Fruit fly (Drosophila melanogaster) whole organism, embryonic: ENCODE results near the gene CG3337.
A peak's percentile ranks its signal among the peaks of the same experiment; 100 is the strongest.

Experiments
- CG10209 ChIP-seq: fragments of 200-800 bp; sonication (Bioruptor generic); optimal IDR thresholded peaks from 3 replicates; lab custom pipeline; 2017; ENCODE audit warnings: missing biosample characterization, mild to moderate bottlenecking, missing genetic modification characterization, missing genetic modification reagents
- CG11504 ChIP-seq: fragments of 200-800 bp; sonication (Bioruptor generic); optimal IDR thresholded peaks from 3 replicates; lab custom pipeline; 2019; ENCODE audit warnings: missing biosample characterization, mild to moderate bottlenecking, missing genetic modification characterization, moderate library complexity
- CG12769 ChIP-seq: fragments of 200-800 bp; sonication (Bioruptor generic); optimal IDR thresholded peaks from 2 replicates; lab custom pipeline; 2019; ENCODE audit warnings: missing biosample characterization, mild to moderate bottlenecking, missing genetic modification characterization, moderate library complexity
- CG14710 ChIP-seq: fragments of 200-800 bp; sonication (Bioruptor generic); optimal IDR thresholded peaks from 3 replicates; lab custom pipeline; 2019; ENCODE audit warnings: missing biosample characterization, mild to moderate bottlenecking, missing genetic modification characterization, moderate library complexity
- CG1832 ChIP-seq: fragments of 200-800 bp; sonication (Bioruptor generic); optimal IDR thresholded peaks from 2 replicates; lab custom pipeline; 2017; ENCODE audit warnings: missing biosample characterization, mild to moderate bottlenecking, missing genetic modification characterization, inconsistent platforms
- CG18599 ChIP-seq: fragments of 200-800 bp; sonication (Bioruptor generic); optimal IDR thresholded peaks from 3 replicates; lab custom pipeline; 2017; ENCODE audit warnings: missing biosample characterization, missing genetic modification characterization, mild to moderate bottlenecking, moderate library complexity, missing genetic modification reagents
- CG2120 ChIP-seq: fragments of 200-800 bp; sonication (Bioruptor generic); optimal IDR thresholded peaks from 3 replicates; lab custom pipeline; 2016; ENCODE audit warnings: missing biosample characterization, missing genetic modification characterization
- CG31365 ChIP-seq: fragments of 200-800 bp; sonication (Bioruptor generic); optimal IDR thresholded peaks from 2 replicates; lab custom pipeline; 2018; ENCODE audit warnings: missing biosample characterization, mild to moderate bottlenecking, missing genetic modification characterization
- CG32532 ChIP-seq: fragments of 200-800 bp; sonication (Bioruptor generic); IDR thresholded peaks from 2 replicates; pipeline ENCODE4 v1.3.6; 2022; ENCODE audit warnings: missing biosample characterization, missing genetic modification characterization
- CG3281 ChIP-seq: fragments of 200-800 bp; sonication (Bioruptor generic); optimal IDR thresholded peaks from 3 replicates; lab custom pipeline; 2017; ENCODE audit warnings: missing biosample characterization, mild to moderate bottlenecking, missing genetic modification characterization
- CG34376 ChIP-seq: fragments of 200-800 bp; sonication (Bioruptor generic); optimal IDR thresholded peaks from 2 replicates; lab custom pipeline; 2018; ENCODE audit warnings: missing biosample characterization, mild to moderate bottlenecking, missing genetic modification characterization
- CG4730 ChIP-seq: fragments of 200-800 bp; sonication (Bioruptor generic); IDR thresholded peaks from 2 replicates; pipeline ENCODE4 v1.3.6; 2022; ENCODE audit warnings: missing biosample characterization, missing genetic modification characterization
- CG4820 ChIP-seq: fragments of 200-800 bp; sonication (Bioruptor generic); optimal IDR thresholded peaks from 3 replicates; lab custom pipeline; 2016; ENCODE audit warnings: missing biosample characterization, missing genetic modification characterization
- CG4854 ChIP-seq: fragments of 200-800 bp; sonication (Bioruptor generic); optimal IDR thresholded peaks from 2 replicates; lab custom pipeline; 2016; ENCODE audit warnings: missing biosample characterization, missing genetic modification characterization, inconsistent platforms
- CG8290 ChIP-seq, 3 experiments: fragments of 200-800 bp; sonication (Bioruptor generic); optimal IDR thresholded peaks; 2 replicates each; lab custom pipeline; 2016 to 2019; ENCODE audit warnings: missing biosample characterization in 3 of 3, missing genetic modification characterization in 3 of 3, mild to moderate bottlenecking in 2 of 3, moderate library complexity in 1 of 3
- CG9609 ChIP-seq: fragments of 200-800 bp; sonication (Bioruptor generic); optimal IDR thresholded peaks from 3 replicates; lab custom pipeline; 2016; ENCODE audit warnings: missing biosample characterization, missing genetic modification characterization
- Fer1 ChIP-seq: fragments of 200-800 bp; sonication (Bioruptor generic); optimal IDR thresholded peaks from 2 replicates; lab custom pipeline; 2017; ENCODE audit warnings: missing biosample characterization, mild to moderate bottlenecking, missing genetic modification characterization
- Hand ChIP-seq: fragments of 200-800 bp; sonication (Bioruptor generic); optimal IDR thresholded peaks from 2 replicates; lab custom pipeline; 2017; ENCODE audit warnings: mild to moderate bottlenecking, missing biosample characterization, missing genetic modification reagents, missing genetic modification characterization
- Kr ChIP-seq: fragments of 200-800 bp; sonication (Bioruptor generic); optimal IDR thresholded peaks from 2 replicates; lab custom pipeline; 2017; ENCODE audit warnings: missing biosample characterization, mild to moderate bottlenecking, missing genetic modification characterization
- Lim3 ChIP-seq: fragments of 200-800 bp; sonication (Bioruptor generic); IDR thresholded peaks from 2 replicates; pipeline ENCODE4 v1.3.6; 2022; ENCODE audit warnings: missing biosample characterization, missing genetic modification characterization
- NK7.1 ChIP-seq: fragments of 200-800 bp; sonication (Bioruptor generic); optimal IDR thresholded peaks from 3 replicates; lab custom pipeline; 2016; ENCODE audit warnings: missing biosample characterization, missing genetic modification characterization
- Pdp1 ChIP-seq, 2 experiments: fragments of 200-800 bp; sonication (Bioruptor generic); optimal IDR thresholded peaks; 3 replicates each; lab custom pipeline; 2016; ENCODE audit warnings: missing biosample characterization in 2 of 2, missing genetic modification characterization in 2 of 2, mild to moderate bottlenecking in 1 of 2, moderate library complexity in 1 of 2
- Rfx ChIP-seq: fragments of 200-800 bp; sonication (Bioruptor generic); IDR thresholded peaks from 2 replicates; pipeline ENCODE4 v1.3.6; 2022; ENCODE audit warnings: missing biosample characterization, missing genetic modification characterization
- Rx ChIP-seq: fragments of 200-800 bp; sonication (Bioruptor generic); IDR thresholded peaks from 2 replicates; pipeline ENCODE4 v1.3.6; 2022; ENCODE audit warnings: missing biosample characterization, missing genetic modification characterization
- Trl ChIP-seq, 3 experiments: fragments of >200 bp in 2 of 3; fragments of 200-800 bp in 1 of 3; sonication (Bioruptor generic) in 1 of 3; optimal IDR thresholded peaks; 2 replicates in 1 of 3; 3 replicates in 2 of 3; lab custom pipeline; 2016 to 2017; ENCODE audit warnings: missing biosample characterization in 1 of 3, missing genetic modification characterization in 1 of 3
- Usf ChIP-seq: fragments of 200-800 bp; sonication (Bioruptor generic); optimal IDR thresholded peaks from 2 replicates; lab custom pipeline; 2017; ENCODE audit warnings: missing genotype, missing biosample characterization, missing genetic modification characterization
- Vsx1 ChIP-seq: fragments of 200-800 bp; sonication (Bioruptor generic); optimal IDR thresholded peaks from 2 replicates; lab custom pipeline; 2017; ENCODE audit warnings: missing biosample characterization, mild to moderate bottlenecking, missing genetic modification characterization, missing genetic modification reagents
- Xbp1 ChIP-seq: fragments of 200-800 bp; sonication (Bioruptor generic); optimal IDR thresholded peaks from 3 replicates; lab custom pipeline; 2016; ENCODE audit warnings: missing biosample characterization, mild to moderate bottlenecking, missing genetic modification characterization
- Xrp1 ChIP-seq: fragments of 200-800 bp; sonication (Bioruptor generic); IDR thresholded peaks from 2 replicates; pipeline ENCODE4 v1.3.6; 2022; ENCODE audit warnings: missing biosample characterization, missing genetic modification characterization
- ap ChIP-seq: fragments of 200-800 bp; sonication (Bioruptor generic); IDR thresholded peaks from 2 replicates; pipeline ENCODE4 v1.3.6; 2022; ENCODE audit warnings: missing biosample characterization, missing genetic modification characterization
- bcd ChIP-seq: fragments of 200-800 bp; sonication (Bioruptor generic); optimal IDR thresholded peaks from 2 replicates; lab custom pipeline; 2017; ENCODE audit warnings: missing biosample characterization, mild to moderate bottlenecking, missing genetic modification characterization
- ci ChIP-seq: fragments of 200-800 bp; sonication (Bioruptor generic); IDR thresholded peaks from 3 replicates; pipeline ENCODE4 v1.3.6; 2022; ENCODE audit warnings: missing biosample characterization, missing genetic modification characterization
- cwo ChIP-seq: fragments of 200-800 bp; sonication (Bioruptor generic); optimal IDR thresholded peaks from 3 replicates; lab custom pipeline; 2017; ENCODE audit warnings: missing biosample characterization, missing genetic modification characterization, mild to moderate bottlenecking, moderate library complexity, missing genetic modification reagents
- disco-r ChIP-seq: fragments of 200-800 bp; sonication (Bioruptor generic); optimal IDR thresholded peaks from 2 replicates; lab custom pipeline; 2016; ENCODE audit warnings: missing biosample characterization, missing genetic modification characterization
- exex ChIP-seq: fragments of 200-800 bp; sonication (Bioruptor generic); optimal IDR thresholded peaks from 4 replicates; lab custom pipeline; 2018; ENCODE audit warnings: missing biosample characterization, mild to moderate bottlenecking, missing genetic modification characterization, moderate library complexity
- gem ChIP-seq: fragments of 200-800 bp; sonication (Bioruptor generic); optimal IDR thresholded peaks from 2 replicates; lab custom pipeline; 2019; ENCODE audit warnings: missing biosample characterization, mild to moderate bottlenecking, missing genetic modification characterization, moderate library complexity
- lilli ChIP-seq: fragments of 200-800 bp; sonication (Bioruptor generic); optimal IDR thresholded peaks from 3 replicates; lab custom pipeline; 2016; ENCODE audit warnings: missing biosample characterization, missing genetic modification characterization
- mirr ChIP-seq: fragments of 200-800 bp; sonication (Bioruptor generic); optimal IDR thresholded peaks from 3 replicates; lab custom pipeline; 2018; ENCODE audit warnings: missing biosample characterization, mild to moderate bottlenecking, missing genetic modification characterization
- mld ChIP-seq: fragments of 200-800 bp; sonication (Bioruptor generic); IDR thresholded peaks from 3 replicates; pipeline ENCODE4 v1.3.6; 2022; ENCODE audit warnings: missing biosample characterization, missing genetic modification characterization; ENCODE audit not compliant: partially characterized antibody
- nau ChIP-seq: fragments of 200-800 bp; sonication (Bioruptor generic); optimal IDR thresholded peaks from 3 replicates; lab custom pipeline; 2017; ENCODE audit warnings: missing biosample characterization, mild to moderate bottlenecking, missing genetic modification characterization, missing genetic modification reagents
- row ChIP-seq: fragments of 200-800 bp; sonication (Bioruptor generic); IDR thresholded peaks from 3 replicates; pipeline ENCODE4 v1.3.6; 2022; ENCODE audit warnings: missing biosample characterization, missing genetic modification characterization
- sd ChIP-seq: fragments of 200-800 bp; sonication (Bioruptor generic); optimal IDR thresholded peaks from 3 replicates; lab custom pipeline; 2018; ENCODE audit warnings: missing biosample characterization, mild to moderate bottlenecking, missing genetic modification characterization, moderate library complexity
- sug ChIP-seq: fragments of 200-800 bp; optimal IDR thresholded peaks from 2 replicates; lab custom pipeline; 2019; ENCODE audit warnings: missing biosample characterization, mild to moderate bottlenecking, missing genetic modification characterization, moderate library complexity
- vnd ChIP-seq: fragments of 200-800 bp; sonication (Bioruptor generic); IDR thresholded peaks from 3 replicates; pipeline ENCODE4 v1.3.6; 2022; ENCODE audit warnings: missing biosample characterization, missing genetic modification characterization; ENCODE audit not compliant: partially characterized antibody
- vvl ChIP-seq: fragments of 200-800 bp; sonication (Bioruptor generic); IDR thresholded peaks from 2 replicates; pipeline ENCODE4 v1.3.6; 2022; ENCODE audit warnings: missing biosample characterization, missing genetic modification characterization

The CG3337 gene

DNA sequence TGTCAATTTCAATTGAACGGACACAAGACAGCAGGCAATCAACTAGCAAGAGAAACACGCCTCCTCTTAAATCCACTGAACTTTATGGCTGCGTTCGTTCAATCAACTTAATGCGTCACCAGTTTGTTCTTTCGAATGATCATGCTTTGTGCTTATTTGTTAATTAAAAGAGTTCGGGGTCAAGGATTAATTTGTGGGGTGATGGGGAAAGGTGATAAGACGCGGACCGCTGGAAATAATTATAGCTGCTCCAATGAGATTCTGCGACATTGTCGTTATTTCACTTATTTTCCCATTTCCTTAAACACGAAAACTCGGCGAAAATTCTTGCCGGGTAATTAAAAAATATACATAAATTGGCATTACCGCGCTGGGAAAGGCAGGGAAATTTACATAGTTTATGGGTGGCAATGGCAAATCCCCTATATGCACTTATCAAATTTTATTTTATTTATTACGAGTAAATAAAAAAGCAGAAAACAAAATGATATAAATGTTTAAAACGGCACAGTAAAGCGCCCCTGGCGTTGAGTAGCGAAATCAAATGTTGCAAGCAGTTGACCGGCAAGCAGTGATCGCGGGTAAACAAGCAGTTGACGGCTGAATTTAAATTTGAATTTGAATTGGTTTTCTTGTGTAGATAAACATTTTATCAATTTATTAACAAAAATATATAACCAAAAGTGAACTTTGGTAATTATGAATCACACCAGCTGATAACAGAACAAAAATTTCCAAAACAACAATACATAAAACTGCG, 38.8 kb downstream of the CG3337 start (continued):
- TF ChIP-seq row (GFP tag; lab: Robert Waterston, UW) (peak; percentile 35; the same call in 1 of the 3 replicates), Usf (GFP tag; lab: Kevin White, UChicago) (peak; percentile 37), CG31365 (tag; lab: Kevin White, UChicago) (peak; percentile 99), CG8290 (GFP tag; optimal IDR thresholded peaks at IDR 0.05; lab: Kevin White, UChicago) (peak; percentile 72), CG8290 (tag; optimal IDR thresholded peaks at IDR 0.05; lab: Kevin White, UChicago) (peak; percentile 41 to 86), mld (GFP tag; lab: Robert Waterston, UW) (no peak), Lim3 (GFP tag; lab: Robert Waterston, UW) (no peak), Kr (GFP tag; lab: Kevin White, UChicago) (no peak), Rfx (GFP tag; lab: Robert Waterston, UW) (peak; percentile 90), Vsx1 (GFP tag; lab: Kevin White, UChicago) (peak; percentile 22), ci (GFP tag; lab: Robert Waterston, UW) (peak; percentile 89), Xbp1 (GFP tag; lab: Kevin White, UChicago) (peak; percentile 87)

DNA sequence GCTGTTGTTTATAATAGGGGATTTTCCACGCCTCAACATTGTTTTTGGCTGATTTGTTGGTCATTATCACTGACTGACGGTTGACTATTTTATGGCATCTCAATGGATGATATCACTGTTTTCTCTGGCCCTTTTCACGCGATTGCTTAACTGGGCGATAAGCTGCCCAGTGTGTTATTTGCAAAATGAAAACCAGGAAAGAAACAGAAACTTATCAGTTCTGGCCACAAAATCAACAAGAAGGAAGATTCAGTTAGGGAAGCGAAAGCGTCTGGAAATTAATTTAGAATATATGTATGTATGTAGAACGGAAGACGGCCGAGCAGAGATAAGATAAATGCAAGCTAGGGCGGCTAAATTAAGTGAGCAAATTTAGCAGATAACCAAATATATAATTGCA, 41.4 kb downstream of the CG3337 start:
- TF ChIP-seq sug (tag; lab: Kevin White, UChicago) (peak; percentile 21), CG34376 (peak; percentile 33), CG4820 (GFP tag; lab: Kevin White, UChicago) (no peak), CG14710 (no peak), CG9609 (GFP tag; lab: Kevin White, UChicago) (no peak), disco-r (no peak), CG1832 (no peak), mirr (peak; percentile 64), sd (tag; lab: Kevin White, UChicago) (no peak), CG2120 (GFP tag; lab: Kevin White, UChicago) (no peak), CG12769 (tag; lab: Kevin White, UChicago) (peak; percentile 5), CG4854 (GFP tag; lab: Kevin White, UChicago) (no peak), Pdp1 (GFP tag; optimal IDR thresholded peaks at IDR 0.05; lab: Kevin White, UChicago) (peak in 1 of 2 experiments; percentile 33), ap (GFP tag; lab: Robert Waterston, UW) (no peak), CG10209 (GFP tag; lab: Kevin White, UChicago) (no peak), bcd (GFP tag; lab: Kevin White, UChicago) (no peak), exex (tag; lab: Kevin White, UChicago) (peak; percentile 86)

DNA sequence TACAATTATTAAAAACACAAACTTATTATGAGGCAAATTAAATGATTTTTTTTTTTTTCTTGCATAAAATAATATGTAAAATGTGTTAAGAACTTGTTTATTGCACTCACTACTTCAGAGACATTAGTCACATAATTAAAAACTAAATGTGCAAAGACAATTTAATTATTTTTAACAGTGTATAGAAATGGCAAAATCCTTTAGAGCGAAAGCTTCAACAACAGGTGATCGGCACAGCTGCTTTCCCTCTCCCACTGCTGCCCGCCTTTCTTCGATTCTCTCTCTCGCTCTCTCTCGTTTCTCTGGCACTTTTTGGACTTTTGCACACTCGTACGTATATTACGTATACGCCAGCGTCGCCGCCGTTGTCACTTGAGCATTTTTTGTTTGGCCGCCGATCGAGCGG, 43.0 kb downstream of the CG3337 start:
- TF ChIP-seq Rx (GFP tag; lab: Robert Waterston, UW) (no peak), CG3281 (GFP tag; lab: Kevin White, UChicago) (peak; percentile 14), CG11504 (tag; lab: Kevin White, UChicago) (peak; percentile 9), CG4730 (0 out of 2 replicates have a peak, but pooled peaks have one; percentile 7), vvl (GFP tag; lab: Robert Waterston, UW) (0 out of 2 replicates have a peak, but pooled peaks have one; percentile 16), Trl (optimal IDR thresholded peaks at IDR 0.05; lab: Kevin White, UChicago) (peak in 1 of 2 experiments; percentile 53), Trl (GFP tag; optimal IDR thresholded peaks at IDR 0.05; lab: Kevin White, UChicago) (no peak), nau (GFP tag; lab: Kevin White, UChicago) (peak; percentile 20), Xrp1 (GFP tag; lab: Robert Waterston, UW) (peak; percentile 26; the same call in 1 of the 2 replicates), lilli (GFP tag; lab: Kevin White, UChicago) (peak; percentile 10), cwo (no peak), CG32532 (peak; percentile 47; the same call in 1 of the 2 replicates), CG18599 (GFP tag; lab: Kevin White, UChicago) (peak; percentile 70), gem (tag; lab: Kevin White, UChicago) (peak; percentile 44), NK7.1 (GFP tag; lab: Kevin White, UChicago) (no peak), Hand (peak; percentile 26), Fer1 (peak; percentile 8), row (GFP tag; lab: Robert Waterston, UW) (peak; percentile 40; the same call in 2 of the 3 replicates), vnd (GFP tag; lab: Robert Waterston, UW) (no peak)
